Worm (Caenorhabditis elegans) whole organism, L3 larva: ENCODE measurements around the gene Y14H12A.1.
A peak's percentile ranks its signal among the peaks of the same experiment; 100 is the strongest.

Experiments used
- ZK546.5 ChIP-seq: sonication (generic microtip); optimal IDR thresholded peaks from 2 replicates; lab custom pipeline; 2017; ENCODE audit warnings: missing biosample characterization, missing genetic modification characterization
- ceh-16 ChIP-seq: sonication (generic microtip); optimal IDR thresholded peaks from 2 replicates; lab custom pipeline; 2017; ENCODE audit warnings: missing biosample characterization, missing genetic modification characterization
- ceh-28 ChIP-seq: fragments of 150-350 bp; optimal IDR thresholded peaks from 2 replicates; lab custom pipeline; 2014; ENCODE audit warnings: missing biosample characterization, missing genetic modification reagents, missing genetic modification characterization
- ceh-82 ChIP-seq: fragments of 150-350 bp; optimal IDR thresholded peaks from 2 replicates; lab custom pipeline; 2014; ENCODE audit warnings: missing biosample characterization, missing genetic modification characterization
- ceh-9 ChIP-seq: sonication (generic microtip); optimal IDR thresholded peaks from 2 replicates; lab custom pipeline; 2018; ENCODE audit warnings: missing biosample characterization, missing genetic modification characterization
- daf-12 ChIP-seq: fragments of 150-350 bp; optimal IDR thresholded peaks from 2 replicates; lab custom pipeline; 2014; ENCODE audit warnings: missing biosample characterization, missing genetic modification reagents, missing genetic modification characterization
- egl-5 ChIP-seq: fragments of 150-350 bp; optimal IDR thresholded peaks from 2 replicates; lab custom pipeline; 2017; ENCODE audit warnings: missing biosample characterization, missing genetic modification reagents, missing genetic modification characterization, inconsistent platforms
- elt-2 ChIP-seq: sonication (generic microtip); optimal IDR thresholded peaks from 2 replicates; lab custom pipeline; 2016; ENCODE audit warnings: missing genetic modification reagents, mild to moderate bottlenecking, missing genetic modification characterization, missing compliant biosample characterization
- elt-3 ChIP-seq, 3 experiments: fragments of 150-350 bp in 1 of 3; sonication (generic microtip) in 2 of 3; optimal IDR thresholded peaks; 2 replicates in 2 of 3; 4 replicates in 1 of 3; lab custom pipeline; 2014 to 2017; ENCODE audit warnings: missing biosample characterization in 3 of 3, missing genetic modification characterization in 3 of 3
- eor-1 ChIP-seq, 2 experiments: fragments of 150-350 bp; optimal IDR thresholded peaks; 2 replicates each; lab custom pipeline; 2014 to 2018; ENCODE audit warnings: missing biosample characterization in 2 of 2, missing genetic modification characterization in 2 of 2
- fkh-2 ChIP-seq: fragments of 150-350 bp; optimal IDR thresholded peaks from 2 replicates; lab custom pipeline; 2014; ENCODE audit warnings: missing biosample characterization, missing genetic modification reagents, missing genetic modification characterization
- fos-1 ChIP-seq: fragments of 150-350 bp; optimal IDR thresholded peaks from 2 replicates; lab custom pipeline; 2014; ENCODE audit warnings: missing biosample characterization, missing genetic modification characterization
- hmg-11 ChIP-seq: sonication (generic microtip); optimal IDR thresholded peaks from 2 replicates; lab custom pipeline; 2016; ENCODE audit warnings: missing genetic modification characterization, missing compliant biosample characterization
- jun-1 ChIP-seq: fragments of 150-350 bp; optimal IDR thresholded peaks from 2 replicates; lab custom pipeline; 2014; ENCODE audit warnings: missing biosample characterization, missing genetic modification reagents, missing genetic modification characterization
- lin-39 ChIP-seq: fragments of 150-350 bp; optimal IDR thresholded peaks from 2 replicates; lab custom pipeline; 2018; ENCODE audit warnings: missing biosample characterization, missing genetic modification reagents, missing genetic modification characterization
- mdl-1 ChIP-seq: fragments of 150-350 bp; optimal IDR thresholded peaks from 2 replicates; lab custom pipeline; 2014; ENCODE audit warnings: missing biosample characterization, missing genetic modification characterization
- nhr-11 ChIP-seq: fragments of 150-350 bp; optimal IDR thresholded peaks from 2 replicates; lab custom pipeline; 2014; ENCODE audit warnings: missing biosample characterization, missing genetic modification characterization
- nhr-237 ChIP-seq: fragments of 150-350 bp; optimal IDR thresholded peaks from 2 replicates; lab custom pipeline; 2014; ENCODE audit warnings: missing biosample characterization, missing genetic modification characterization
- nhr-25 ChIP-seq: sonication (generic microtip); optimal IDR thresholded peaks from 2 replicates; lab custom pipeline; 2017; ENCODE audit warnings: missing biosample characterization, missing genetic modification characterization
- nhr-28 ChIP-seq: fragments of 150-350 bp; optimal IDR thresholded peaks from 2 replicates; lab custom pipeline; 2014; ENCODE audit warnings: missing biosample characterization, missing genetic modification characterization
- nhr-43 ChIP-seq: sonication (generic microtip); optimal IDR thresholded peaks from 2 replicates; lab custom pipeline; 2016; ENCODE audit warnings: mild to moderate bottlenecking, missing genetic modification characterization, missing compliant biosample characterization; ENCODE audit not compliant: poor library complexity, severe bottlenecking
- nhr-76 ChIP-seq: fragments of 150-350 bp; sonication (generic microtip); optimal IDR thresholded peaks from 5 replicates; lab custom pipeline; 2014; ENCODE audit warnings: missing biosample characterization, missing genetic modification characterization
- nhr-77 ChIP-seq: fragments of 150-350 bp; optimal IDR thresholded peaks from 2 replicates; lab custom pipeline; 2014; ENCODE audit warnings: missing biosample characterization, missing genetic modification characterization
- pqm-1 ChIP-seq: fragments of 150-350 bp; optimal IDR thresholded peaks from 2 replicates; lab custom pipeline; 2017; ENCODE audit warnings: missing biosample characterization, missing genetic modification characterization, inconsistent platforms
- sea-2 ChIP-seq: fragments of 150-350 bp; sonication (generic microtip); optimal IDR thresholded peaks from 4 replicates; lab custom pipeline; 2014; ENCODE audit warnings: missing biosample characterization, missing genetic modification reagents, missing genetic modification characterization
- skn-1 ChIP-seq: fragments of 150-350 bp; optimal IDR thresholded peaks from 2 replicates; lab custom pipeline; 2014; ENCODE audit warnings: missing biosample characterization, missing genetic modification characterization
- snpc-4 ChIP-seq: fragments of 150-350 bp; optimal IDR thresholded peaks from 2 replicates; lab custom pipeline; 2014; ENCODE audit warnings: missing biosample characterization, missing genetic modification characterization
- tbx-2 ChIP-seq: sonication (generic microtip); optimal IDR thresholded peaks from 2 replicates; lab custom pipeline; 2016; ENCODE audit warnings: mild to moderate bottlenecking, missing genetic modification characterization, missing compliant biosample characterization
- unc-39 ChIP-seq: sonication (generic microtip); optimal IDR thresholded peaks from 4 replicates; lab custom pipeline; 2017; ENCODE audit warnings: missing biosample characterization, missing genetic modification characterization
- unc-62 ChIP-seq: fragments of 150-350 bp; sonication (generic microtip); optimal IDR thresholded peaks from 4 replicates; lab custom pipeline; 2014; ENCODE audit warnings: missing biosample characterization, missing genetic modification reagents, missing genetic modification characterization
- zag-1 ChIP-seq: fragments of 150-350 bp; optimal IDR thresholded peaks from 2 replicates; lab custom pipeline; 2014; ENCODE audit warnings: missing biosample characterization, missing genetic modification characterization
- ztf-11 ChIP-seq: fragments of 150-350 bp; optimal IDR thresholded peaks from 2 replicates; lab custom pipeline; 2014; ENCODE audit warnings: missing biosample characterization, missing genetic modification characterization
- ztf-4 ChIP-seq: fragments of 150-350 bp; optimal IDR thresholded peaks from 2 replicates; lab custom pipeline; 2014; ENCODE audit warnings: missing biosample characterization, missing genetic modification characterization

Y14H12A.1 gene

DNA sequence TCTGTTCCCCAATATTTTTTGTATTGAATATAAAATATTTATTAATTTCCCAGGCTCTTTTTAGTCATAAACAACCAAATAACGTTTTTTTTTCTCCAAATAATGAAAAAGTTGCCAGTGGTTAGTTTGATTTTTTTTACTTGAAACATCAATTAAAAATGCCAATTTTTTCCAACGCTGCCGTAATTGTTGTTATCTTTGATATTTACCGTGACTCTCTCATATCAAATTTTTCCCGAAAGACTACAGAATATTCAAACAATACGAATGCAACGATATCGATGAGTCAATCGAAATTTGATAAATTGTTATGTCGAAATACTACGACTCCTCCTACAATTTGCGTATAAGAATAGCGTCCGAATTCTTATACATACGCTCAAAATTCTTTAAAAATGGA is 6.1 kb upstream of the Y14H12A.1 start, which contains the start of gene K10G6.5:
TSS of gene K10G6.5 (plus strand) at position 345 of the 400 bp plus-strand sequence.
- TF ChIP-seq hmg-11 (tag; lab: Kevin White, UChicago) (no peak), elt-2 (tag; lab: Kevin White, UChicago) (peak; percentile 68), unc-62 (no peak), eor-1 (tag; optimal IDR thresholded peaks at IDR 0.05; lab: Kevin White, UChicago) (no peak), snpc-4 (tag; lab: Kevin White, UChicago) (no peak), jun-1 (tag; lab: Kevin White, UChicago) (no peak)

DNA sequence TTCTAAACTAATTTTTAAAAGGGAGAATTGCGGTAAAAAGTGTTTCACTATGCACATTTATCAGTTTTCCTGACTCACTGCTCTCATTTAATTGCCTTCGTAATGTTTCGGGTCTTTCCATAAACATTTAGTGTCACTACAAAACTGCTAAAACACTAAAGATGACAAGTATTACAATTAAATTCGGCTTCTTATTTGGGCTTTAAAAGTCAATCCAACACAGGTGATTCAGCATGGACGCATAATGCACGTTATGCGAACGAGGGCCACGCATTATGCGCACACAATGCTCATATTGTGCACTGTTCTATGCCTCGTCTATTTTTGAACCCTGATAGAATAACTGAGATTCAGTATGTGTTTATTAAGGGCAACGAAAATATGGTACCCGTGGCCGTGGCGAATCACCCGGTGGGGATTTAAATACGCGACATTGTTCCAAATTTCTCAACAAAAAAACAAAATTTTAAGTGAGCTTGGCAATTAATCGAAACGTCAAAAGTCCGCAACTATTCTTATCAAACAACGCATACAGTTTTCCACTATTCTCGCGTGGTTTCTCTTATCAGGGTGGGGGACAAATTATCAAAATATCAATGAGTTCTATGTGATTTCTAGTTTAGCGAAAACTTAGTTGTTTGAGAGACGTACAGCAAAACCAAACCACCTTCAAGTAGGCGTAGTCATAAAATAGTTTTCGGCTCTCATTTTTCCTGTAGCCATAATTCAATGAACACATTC is 3.2 kb upstream of the Y14H12A.1 start, which contains the start of gene Y14H12A.2:
TSS of gene Y14H12A.2 (minus strand) at position 51 of the 741 bp plus-strand sequence.
- TF ChIP-seq pqm-1 (peak; percentile 57), ceh-9 (no peak), elt-2 (tag; lab: Kevin White, UChicago) (peak; percentile 90)
- TF ChIP-seq, all 47 proteins: peak for 2

DNA sequence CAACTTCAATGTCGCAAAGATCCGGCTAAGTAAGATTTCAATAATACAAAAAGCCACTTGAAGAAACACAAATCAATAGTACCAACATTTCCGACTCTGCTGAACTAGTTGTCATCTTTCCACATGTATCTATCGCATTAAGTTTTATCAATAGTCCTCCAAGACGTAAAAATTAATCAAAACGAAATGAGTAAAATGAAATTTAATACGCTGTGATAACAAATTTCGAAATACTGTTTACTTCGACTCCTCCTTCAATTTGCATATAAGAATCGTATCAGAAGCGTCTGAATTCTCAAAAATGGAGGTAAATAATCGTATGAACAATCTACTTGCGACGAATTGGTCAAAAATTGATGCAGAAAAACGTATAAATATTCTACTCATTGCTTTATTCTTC is 2.3 kb upstream of the Y14H12A.1 start:
- TF ChIP-seq ztf-4 (tag; lab: Kevin White, UChicago) (no peak), pqm-1 (peak; percentile 46), elt-2 (tag; lab: Kevin White, UChicago) (peak; percentile 85)

DNA sequence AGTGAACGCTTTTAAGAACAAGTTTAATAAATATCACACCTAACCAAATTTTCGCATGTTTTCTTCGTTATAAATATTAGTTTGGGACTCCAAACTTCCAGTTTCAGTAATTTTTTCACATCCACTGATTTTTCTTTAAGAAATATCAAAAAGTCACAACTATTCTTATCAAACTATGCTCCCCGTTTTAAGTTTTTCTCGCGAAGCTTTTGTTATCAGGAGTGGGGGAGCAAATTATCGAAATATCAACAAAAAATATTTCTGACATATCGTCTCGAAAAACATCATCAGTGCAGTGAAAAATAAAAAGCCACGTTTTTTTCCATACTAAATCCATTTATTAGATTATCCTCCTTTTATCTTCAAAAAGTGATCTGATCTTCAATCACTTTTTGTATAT is 966 bp upstream of the Y14H12A.1 start:
- TF ChIP-seq ceh-9 (no peak), ceh-82 (tag; lab: Kevin White, UChicago) (no peak), fkh-2 (tag; lab: Kevin White, UChicago) (no peak), nhr-237 (tag; lab: Kevin White, UChicago) (no peak), elt-2 (tag; lab: Kevin White, UChicago) (peak; percentile 82), lin-39 (tag; lab: Kevin White, UChicago) (no peak), tbx-2 (tag; lab: Kevin White, UChicago) (no peak), ceh-16 (tag; lab: Kevin White, UChicago) (no peak), skn-1 (tag; lab: Kevin White, UChicago) (no peak), nhr-28 (no peak), ztf-11 (tag; lab: Kevin White, UChicago) (no peak), unc-62 (no peak), sea-2 (GFP tag; lab: Kevin White, UChicago) (no peak), pqm-1 (peak; percentile 22)

DNA sequence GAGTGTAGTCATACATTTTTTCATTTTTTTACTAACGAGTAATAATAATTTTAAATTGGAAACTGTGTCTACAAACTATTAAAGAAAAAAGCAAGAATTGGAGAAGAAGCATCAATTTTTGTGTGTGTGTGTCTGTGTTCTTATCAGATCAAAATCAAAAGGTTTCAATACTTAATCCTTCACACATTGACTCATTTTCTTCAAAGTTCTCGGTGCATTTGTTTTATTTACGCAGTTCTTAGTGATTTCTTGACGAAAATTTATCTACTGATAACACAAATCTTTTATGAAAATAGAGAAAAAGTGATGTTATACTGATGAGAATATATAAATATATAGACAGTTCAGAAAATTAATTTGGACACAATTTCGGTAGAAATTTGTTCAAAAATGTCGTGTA is 3.0 kb downstream of the Y14H12A.1 start, which contains the start of gene clc-22:
TSS of gene clc-22 (minus strand) at position 71 of the 400 bp plus-strand sequence.
- peak; percentile 47 for TF ChIP-seq pqm-1
- TF ChIP-seq elt-2 (tag; lab: Kevin White, UChicago), result peak; percentile 53
- no peak for TF ChIP-seq jun-1 (tag; lab: Kevin White, UChicago)
- TF ChIP-seq mdl-1 (tag; lab: Kevin White, UChicago), result no peak
- TF ChIP-seq, all 47 proteins: peak for 2

DNA sequence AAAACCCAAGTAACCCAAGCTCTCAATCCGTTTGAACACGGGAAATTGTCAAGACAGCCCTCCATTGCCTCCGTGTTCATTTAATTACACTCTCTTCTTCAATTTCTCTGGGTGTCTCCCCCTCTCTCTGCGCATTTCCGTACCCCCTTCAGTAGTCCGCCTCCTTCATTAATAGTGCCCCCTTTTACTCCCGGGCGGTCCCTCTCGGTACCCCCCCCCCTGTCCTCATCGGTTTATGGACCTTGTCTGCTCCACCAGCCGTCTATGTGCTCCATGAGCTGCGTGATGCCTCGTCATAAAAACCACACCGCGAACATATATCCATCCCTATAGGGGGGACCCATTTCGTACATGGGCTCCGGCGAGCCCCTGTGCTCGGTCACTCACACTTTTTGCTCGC is 6.5 kb downstream of the Y14H12A.1 start:
- TF ChIP-seq ceh-28 (no peak), lin-39 (tag; lab: Kevin White, UChicago) (peak; percentile 34)
- TF ChIP-seq, all 47 proteins: peak for 1

DNA sequence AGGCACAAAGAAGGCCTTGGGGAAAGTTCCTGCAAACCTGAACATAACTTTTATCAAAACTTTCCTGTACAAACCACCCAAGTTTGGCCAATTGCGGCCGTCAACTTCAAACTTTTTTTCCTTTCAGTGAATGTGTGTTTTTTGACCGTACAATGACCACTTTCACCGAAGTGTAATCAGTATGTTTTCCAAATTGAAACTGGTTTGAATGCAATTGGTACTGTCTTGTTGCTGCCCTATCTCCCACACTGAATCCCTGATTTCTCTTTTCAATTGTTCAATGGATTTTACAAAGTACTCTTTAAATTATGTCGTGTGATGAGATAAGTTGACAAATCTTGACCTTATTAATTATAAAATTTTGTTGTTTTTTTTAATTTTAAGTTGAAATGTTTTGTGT is 7.4 kb downstream of the Y14H12A.1 start:
- no peak for TF ChIP-seq lin-39 (tag; lab: Kevin White, UChicago)
- TF ChIP-seq jun-1 (tag; lab: Kevin White, UChicago), result no peak
- TF ChIP-seq ceh-82 (tag; lab: Kevin White, UChicago), result no peak

DNA sequence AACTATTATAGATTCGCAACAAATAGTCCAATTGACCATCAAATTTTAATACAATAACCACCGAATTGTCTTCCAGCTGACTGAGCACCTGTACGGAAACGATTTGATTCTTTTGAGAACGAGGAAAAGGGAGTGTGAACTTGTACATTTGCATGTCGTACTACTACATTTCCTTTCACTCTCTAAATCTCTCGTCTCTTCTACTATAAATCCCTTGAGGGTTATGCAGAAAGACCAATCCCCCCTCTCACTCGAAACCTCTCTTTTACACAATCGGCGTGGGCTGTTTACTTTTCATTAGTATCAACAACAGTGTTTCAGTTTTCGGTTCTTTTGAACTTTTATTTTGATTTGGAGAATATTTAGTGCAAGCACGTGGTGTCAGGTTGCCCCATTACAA is 9.1 kb downstream of the Y14H12A.1 start:
- TF ChIP-seq sea-2 (GFP tag; lab: Kevin White, UChicago) (no peak), elt-3 (tag; optimal IDR thresholded peaks at IDR 0.05; lab: Kevin White, UChicago) (no peak), nhr-11 (tag; lab: Kevin White, UChicago) (no peak), nhr-25 (tag; lab: Kevin White, UChicago) (no peak), ZK546.5 (tag; lab: Kevin White, UChicago) (no peak), mdl-1 (tag; lab: Kevin White, UChicago) (no peak), zag-1 (tag; lab: Kevin White, UChicago) (no peak), egl-5 (tag; lab: Kevin White, UChicago) (no peak), daf-12 (tag; lab: Kevin White, UChicago) (no peak), fkh-2 (tag; lab: Kevin White, UChicago) (no peak), skn-1 (tag; lab: Kevin White, UChicago) (no peak), fos-1 (tag; lab: Kevin White, UChicago) (no peak), unc-39 (tag; lab: Kevin White, UChicago) (no peak), nhr-43 (no peak), nhr-76 (no peak), nhr-77 (tag; lab: Kevin White, UChicago) (no peak)
- TF ChIP-seq, all 47 proteins: peak for 0
